Fruit fly (Drosophila melanogaster): ENCODE data around the gene Fer1.
A peak's percentile ranks its signal among the peaks of the same experiment; 100 is the strongest.

Fer1 gene

DNA sequence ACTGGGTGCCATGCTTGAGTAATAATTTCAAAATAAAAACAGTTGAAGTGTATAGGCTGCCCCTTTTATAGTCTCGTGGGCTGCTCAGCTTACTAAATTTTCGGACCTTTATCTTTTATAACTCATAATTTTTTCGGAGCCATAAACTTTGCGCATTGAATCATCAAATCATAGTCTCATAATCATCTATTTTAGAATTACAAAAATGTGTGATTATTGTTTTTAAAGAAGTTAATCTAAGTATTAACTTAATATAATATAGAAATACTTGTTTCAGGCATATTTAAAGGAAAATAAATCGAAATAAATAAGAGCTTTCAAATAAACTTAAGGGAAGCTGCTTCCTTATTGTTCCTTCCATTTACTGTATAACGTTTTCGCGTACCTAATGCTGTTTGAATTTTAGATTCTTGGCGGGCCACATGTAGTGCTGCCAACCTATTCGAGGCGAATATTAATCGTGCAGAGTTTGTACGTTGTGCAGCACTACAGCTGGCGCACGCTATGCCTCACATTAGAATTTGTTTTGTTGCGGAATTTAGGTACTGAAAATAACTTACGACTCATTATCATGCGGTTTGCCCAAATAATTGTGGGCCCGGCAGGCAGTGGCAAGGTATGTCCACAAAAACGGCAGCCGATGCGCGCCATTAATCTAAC lies 8.4 kb downstream of the Fer1 start, which contains the start of the genes CG14610 and CG2656 (continued):
- peak; percentile 97 for TF ChIP-seq Hr83 (GFP tag; optimal IDR thresholded peaks at IDR 0.05; ENCODE audit: poor library complexity, severe bottlenecking)
- TF ChIP-seq sage (GFP tag; optimal IDR thresholded peaks at IDR 0.05): no peak
- TF ChIP-seq dsf (GFP tag; optimal IDR thresholded peaks at IDR 0.05; ENCODE audit: borderline replicate concordance): no peak
- TF ChIP-seq Hnf4 (GFP tag; optimal IDR thresholded peaks at IDR 0.05): no peak
- peak; percentile 80 for TF ChIP-seq br (GFP tag; optimal IDR thresholded peaks at IDR 0.05)
- no peak for TF ChIP-seq HLH106 (tag; optimal IDR thresholded peaks at IDR 0.05)
- TF ChIP-seq Dif (GFP tag; optimal IDR thresholded peaks at IDR 0.05; ENCODE audit: partially characterized antibody): no peak
- no peak for TF ChIP-seq brk (GFP tag; optimal IDR thresholded peaks at IDR 0.05)
- TF ChIP-seq lola (GFP tag; optimal IDR thresholded peaks at IDR 0.05): no peak
- no peak for TF ChIP-seq Abd-B (GFP tag; optimal IDR thresholded peaks at IDR 0.05)
- peak; percentile 25 for TF ChIP-seq Myc (optimal IDR thresholded peaks at IDR 0.05)
- no peak for TF ChIP-seq Dfd (GFP tag; optimal IDR thresholded peaks at IDR 0.05)
- peak; percentile 44 for TF ChIP-seq GATAd (GFP tag; optimal IDR thresholded peaks at IDR 0.05)

DNA sequence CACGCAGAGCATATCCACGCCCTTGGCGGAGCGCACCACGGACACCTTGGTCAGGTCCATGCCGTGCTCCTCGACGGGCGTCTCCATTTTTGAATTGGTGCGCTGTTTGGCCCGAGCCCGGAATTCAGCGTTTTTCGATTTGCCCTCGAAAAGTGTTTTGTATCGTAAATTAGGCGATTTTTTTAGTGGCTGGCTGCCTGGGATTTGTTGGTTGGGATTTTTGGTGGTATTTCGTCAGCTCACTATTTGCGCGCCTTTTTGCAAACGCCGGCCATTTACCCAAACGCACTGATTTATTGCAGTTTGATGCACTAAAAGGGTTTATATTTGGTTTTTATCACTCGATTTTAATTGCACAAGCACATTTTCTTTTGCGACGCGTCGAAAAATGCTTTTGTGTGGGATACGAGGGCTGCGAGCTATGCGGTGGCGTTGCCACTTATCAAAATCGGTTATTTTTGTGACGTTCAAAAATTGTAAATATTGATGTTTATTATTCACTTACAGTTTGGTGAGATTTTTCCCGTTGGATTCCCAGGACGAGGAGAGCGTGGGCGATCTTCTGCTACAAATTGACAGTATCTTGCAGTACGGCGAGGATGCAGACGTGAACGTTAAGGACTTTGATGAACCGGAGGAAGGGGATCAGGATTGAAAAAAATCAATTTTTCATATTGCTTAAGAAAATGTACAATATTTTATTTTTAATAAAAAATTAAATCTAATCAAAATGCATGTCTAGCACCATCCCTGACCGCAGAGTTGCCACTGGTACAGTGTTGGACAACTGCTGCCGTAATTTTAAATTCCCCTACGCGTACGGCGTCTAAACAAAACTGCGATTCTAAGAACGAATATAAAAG lies 14.8 kb downstream of the Fer1 start, which contains the start of the genes gfzf and Sas-4:
gfzf (minus strand) TSS at position 425 of the 863 bp plus-strand sequence.
Sas-4 (plus strand) TSS at position 824 of the 863 bp plus-strand sequence.
- TF ChIP-seq ey (GFP tag; optimal IDR thresholded peaks at IDR 0.05) (peak; percentile 55), dmrt93B (GFP tag; optimal IDR thresholded peaks at IDR 0.05) (peak; percentile 69), sv (GFP tag; optimal IDR thresholded peaks at IDR 0.05) (no peak), lola (GFP tag; optimal IDR thresholded peaks at IDR 0.05) (no peak), dl (GFP tag; optimal IDR thresholded peaks at IDR 0.05; ENCODE audit: insufficient read depth in 1 of 2, partially characterized antibody in 2 of 2) (no peak), Hr83 (GFP tag; optimal IDR thresholded peaks at IDR 0.05; ENCODE audit: poor library complexity, severe bottlenecking) (peak; percentile 23), br (GFP tag; optimal IDR thresholded peaks at IDR 0.05) (no peak), CG32264 (GFP tag; optimal IDR thresholded peaks at IDR 0.05) (no peak), Rel (GFP tag; optimal IDR thresholded peaks at IDR 0.05) (no peak), Rel (tag; optimal IDR thresholded peaks at IDR 0.05) (peak; percentile 13), N (GFP tag; optimal IDR thresholded peaks at IDR 0.05) (no peak), Vsx2 (GFP tag; optimal IDR thresholded peaks at IDR 0.05; ENCODE audit: partially characterized antibody) (no peak), woc (GFP tag; optimal IDR thresholded peaks at IDR 0.05) (no peak), Myc (optimal IDR thresholded peaks at IDR 0.05) (peak; percentile 15), GATAd (GFP tag; optimal IDR thresholded peaks at IDR 0.05) (peak; percentile 60), Sp1 (GFP tag; optimal IDR thresholded peaks at IDR 0.05) (peak; percentile 51), Mio (GFP tag; optimal IDR thresholded peaks at IDR 0.05) (no peak), jim (GFP tag; optimal IDR thresholded peaks at IDR 0.05) (no peak), fru (GFP tag; optimal IDR thresholded peaks at IDR 0.05) (no peak), OdsH (GFP tag; optimal IDR thresholded peaks at IDR 0.05) (peak; percentile 52), foxo (GFP tag; optimal IDR thresholded peaks at IDR 0.05) (peak in 1 of 2 experiments; percentile 81), pan (optimal IDR thresholded peaks at IDR 0.05) (no peak), Jra (GFP tag; optimal IDR thresholded peaks at IDR 0.05) (no peak), psq (GFP tag; optimal IDR thresholded peaks at IDR 0.05) (peak; percentile 46), h (GFP tag; optimal IDR thresholded peaks at IDR 0.05) (no peak), rgr (GFP tag; optimal IDR thresholded peaks at IDR 0.05) (no peak), dsf (GFP tag; optimal IDR thresholded peaks at IDR 0.05; ENCODE audit: borderline replicate concordance) (peak; percentile 33), CG9705 (GFP tag; optimal IDR thresholded peaks at IDR 0.05) (peak; percentile 33), HLH106 (tag; optimal IDR thresholded peaks at IDR 0.05) (peak; percentile 77)
